Worm (Caenorhabditis elegans): Measurements from ENCODE around the gene rpl-38.

DNA sequence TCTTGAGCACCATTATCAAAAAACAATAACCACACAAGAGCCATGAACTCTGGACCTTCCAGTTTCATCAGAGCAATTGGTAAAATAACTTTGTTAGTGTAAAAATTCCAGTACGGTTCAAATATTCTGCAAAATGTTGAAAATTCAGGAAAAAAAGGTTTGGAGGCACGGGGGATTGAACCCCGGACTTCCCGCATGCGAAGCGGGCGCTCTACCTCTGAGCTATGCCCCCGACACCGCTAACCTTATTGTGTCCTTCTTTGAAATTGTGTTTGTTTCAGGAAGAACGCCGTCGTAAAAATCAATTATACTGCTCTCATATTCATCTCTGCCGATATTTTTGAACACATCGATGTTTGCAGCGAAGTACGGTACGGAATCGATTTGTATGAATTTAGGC is 32.1 kb upstream of the rpl-38 start:
- TF ChIP-seq W03F9.2 (tag; optimal IDR thresholded peaks at IDR 0.05) (no peak), him-1 (tag; optimal IDR thresholded peaks at IDR 0.05) (no peak), dao-5 (tag; optimal IDR thresholded peaks at IDR 0.05) (no peak)

Measured in whole organism, L4/young adult.